Fruit fly (Drosophila melanogaster): Measurements from ENCODE around the gene pck.

The pck gene

DNA sequence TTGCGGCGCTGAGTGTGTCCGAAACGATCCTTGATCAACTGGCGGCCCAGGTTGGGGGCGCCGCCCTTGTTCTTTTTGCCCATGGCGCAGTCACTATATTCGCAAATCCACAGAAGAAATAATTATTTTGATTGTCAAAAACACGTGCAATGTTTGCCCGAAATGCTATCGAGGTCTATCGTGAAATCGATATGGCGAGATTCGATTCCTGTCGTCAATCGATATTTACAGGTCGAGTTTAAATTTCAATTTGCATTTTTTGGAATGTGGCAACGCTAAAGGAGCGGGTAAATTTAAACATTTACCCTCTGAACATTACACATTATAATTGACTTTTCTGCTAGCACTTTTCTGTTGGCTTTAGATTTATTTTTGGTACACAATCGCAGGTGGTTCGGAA is 6.4 kb upstream of the pck start, which contains the start of gene Ns3:
Gene Ns3 (minus strand): TSS at position 188 of the 400 bp plus-strand sequence.
- TF ChIP-seq usp (GFP tag; optimal IDR thresholded peaks at IDR 0.05) (no peak), sv (GFP tag; optimal IDR thresholded peaks at IDR 0.05) (no peak), rgr (GFP tag; optimal IDR thresholded peaks at IDR 0.05) (no peak), Rel (GFP tag; optimal IDR thresholded peaks at IDR 0.05) (no peak), Rel (tag; optimal IDR thresholded peaks at IDR 0.05) (no peak), Jra (GFP tag; optimal IDR thresholded peaks at IDR 0.05) (no peak), Sp1 (GFP tag; optimal IDR thresholded peaks at IDR 0.05) (no peak), woc (GFP tag; optimal IDR thresholded peaks at IDR 0.05) (no peak), dsf (GFP tag; optimal IDR thresholded peaks at IDR 0.05; ENCODE audit: borderline replicate concordance) (no peak), sage (GFP tag; optimal IDR thresholded peaks at IDR 0.05) (no peak), Hr83 (GFP tag; optimal IDR thresholded peaks at IDR 0.05; ENCODE audit: poor library complexity, severe bottlenecking) (no peak), Vsx2 (GFP tag; optimal IDR thresholded peaks at IDR 0.05; ENCODE audit: partially characterized antibody) (no peak), Myc (optimal IDR thresholded peaks at IDR 0.05) (no peak), foxo (GFP tag; optimal IDR thresholded peaks at IDR 0.05) (no peak), dmrt93B (GFP tag; optimal IDR thresholded peaks at IDR 0.05) (no peak), br (GFP tag; optimal IDR thresholded peaks at IDR 0.05) (no peak), h (GFP tag; optimal IDR thresholded peaks at IDR 0.05) (no peak), ey (GFP tag; optimal IDR thresholded peaks at IDR 0.05) (no peak), tai (GFP tag; optimal IDR thresholded peaks at IDR 0.05) (no peak)

DNA sequence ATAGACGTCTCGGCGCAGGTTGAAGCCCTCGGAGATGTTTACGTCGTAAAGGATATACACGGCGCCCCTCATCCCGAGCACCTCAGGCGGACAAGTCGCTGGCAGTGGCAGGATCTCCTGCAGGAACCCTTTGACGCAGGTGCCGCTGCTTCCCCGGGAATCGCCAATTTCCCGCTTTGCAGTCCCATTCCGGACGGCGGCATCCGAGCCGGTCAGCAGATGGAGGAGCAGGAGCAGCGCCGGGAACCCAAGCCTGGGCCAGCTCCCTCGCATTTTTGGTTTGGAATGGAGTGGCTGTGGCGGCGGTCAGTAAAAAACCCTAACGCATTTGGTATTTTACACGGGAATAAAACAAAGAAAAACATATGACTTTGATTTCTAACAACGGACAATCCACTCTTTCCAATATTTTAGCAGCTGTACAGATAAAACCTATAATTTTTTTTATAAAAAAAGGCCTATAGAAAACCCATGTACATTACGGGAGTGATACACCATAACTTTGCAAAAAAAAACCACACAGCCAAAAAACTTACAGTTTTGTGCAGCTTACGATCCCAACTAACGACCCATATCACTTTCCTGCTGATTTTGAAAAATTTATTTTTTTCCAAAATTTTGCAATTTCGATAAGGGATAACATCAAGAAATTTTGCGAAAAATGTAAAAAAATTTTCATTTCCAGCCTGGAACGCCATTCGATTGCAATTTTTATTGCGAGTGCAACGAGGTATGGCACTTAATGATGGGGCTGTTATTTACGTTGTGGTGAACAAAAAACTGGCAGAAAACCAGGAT is 4.6 kb upstream of the pck start, which contains the start of the genes O-fut2 and CG14777:
Gene O-fut2 (minus strand): TSS at position 290 of the 798 bp plus-strand sequence.
Gene CG14777 (plus strand): TSS at position 428 of the 798 bp plus-strand sequence.
- TF ChIP-seq lola (GFP tag; optimal IDR thresholded peaks at IDR 0.05): no peak
- no peak for TF ChIP-seq Abd-B (GFP tag; optimal IDR thresholded peaks at IDR 0.05)
- no peak for TF ChIP-seq CrebA (GFP tag; optimal IDR thresholded peaks at IDR 0.05; ENCODE audit: borderline replicate concordance)
- TF ChIP-seq ey (GFP tag; optimal IDR thresholded peaks at IDR 0.05): peak; percentile 66
- no peak for TF ChIP-seq tai (GFP tag; optimal IDR thresholded peaks at IDR 0.05)
- TF ChIP-seq OdsH (GFP tag; optimal IDR thresholded peaks at IDR 0.05): peak; percentile 35
- no peak for TF ChIP-seq foxo (GFP tag; optimal IDR thresholded peaks at IDR 0.05)
- no peak for TF ChIP-seq Hnf4 (GFP tag; optimal IDR thresholded peaks at IDR 0.05)
- TF ChIP-seq HLH106 (tag; optimal IDR thresholded peaks at IDR 0.05): peak; percentile 4
- no peak for TF ChIP-seq Vsx2 (GFP tag; optimal IDR thresholded peaks at IDR 0.05; ENCODE audit: partially characterized antibody)
- peak; percentile 30 for TF ChIP-seq h (GFP tag; optimal IDR thresholded peaks at IDR 0.05)
- TF ChIP-seq Mio (GFP tag; optimal IDR thresholded peaks at IDR 0.05): no peak
- no peak for TF ChIP-seq Myc (optimal IDR thresholded peaks at IDR 0.05)
- TF ChIP-seq Sp1 (GFP tag; optimal IDR thresholded peaks at IDR 0.05): no peak
- TF ChIP-seq fru (GFP tag; optimal IDR thresholded peaks at IDR 0.05): peak; percentile 37
- no peak for TF ChIP-seq woc (GFP tag; optimal IDR thresholded peaks at IDR 0.05)
- no peak for TF ChIP-seq Hr83 (GFP tag; optimal IDR thresholded peaks at IDR 0.05; ENCODE audit: poor library complexity, severe bottlenecking)
- TF ChIP-seq Hr78 (GFP tag; optimal IDR thresholded peaks at IDR 0.05): no peak
- peak; percentile 47 for TF ChIP-seq rgr (GFP tag; optimal IDR thresholded peaks at IDR 0.05)
- TF ChIP-seq jim (GFP tag; optimal IDR thresholded peaks at IDR 0.05): no peak
- no peak for TF ChIP-seq Jra (GFP tag; optimal IDR thresholded peaks at IDR 0.05)
- no peak for TF ChIP-seq sv (GFP tag; optimal IDR thresholded peaks at IDR 0.05)
- peak; percentile 44 for TF ChIP-seq psq (GFP tag; optimal IDR thresholded peaks at IDR 0.05)

DNA sequence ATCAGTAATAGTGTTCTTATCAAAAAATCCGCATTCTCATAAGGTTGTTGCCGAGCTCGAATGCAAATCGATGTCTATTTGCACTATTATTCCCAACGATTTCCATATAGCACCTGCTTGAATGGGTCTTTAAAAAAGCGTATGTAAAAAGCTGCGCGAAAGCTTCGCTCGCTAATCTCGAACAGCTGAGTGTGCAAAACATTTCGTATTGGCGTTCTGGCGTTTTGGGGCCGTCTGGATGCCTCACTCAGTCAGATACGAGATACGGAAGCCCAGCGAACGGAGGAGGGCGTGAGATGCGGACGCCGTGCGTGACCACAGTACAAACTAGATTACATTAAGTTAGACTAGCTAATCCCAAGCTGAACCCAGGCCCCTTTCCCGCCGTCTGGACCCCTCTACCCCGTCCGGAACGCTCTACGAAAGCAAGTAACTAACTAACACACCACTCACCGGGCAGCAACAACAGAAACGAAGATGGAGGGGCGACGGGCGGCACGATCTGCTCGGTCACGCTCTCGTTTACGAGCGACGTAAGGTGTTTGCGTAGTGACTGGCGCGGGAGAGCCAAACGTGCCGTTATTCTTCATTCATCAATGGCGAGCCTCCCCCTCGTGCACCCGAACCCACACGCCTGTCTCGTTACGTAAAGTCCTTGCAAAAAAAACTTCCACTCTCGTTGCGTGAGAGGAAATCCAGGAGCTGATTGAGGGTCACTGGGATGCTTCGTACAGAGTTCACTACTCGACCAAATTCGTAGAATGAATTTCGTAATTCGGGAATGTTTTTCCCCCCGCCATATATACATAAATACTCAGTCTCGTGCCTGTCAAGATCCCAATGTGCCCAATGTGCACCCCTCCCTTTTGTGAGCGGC is 3.7 kb upstream of the pck start:
- TF ChIP-seq Dfd (GFP tag; optimal IDR thresholded peaks at IDR 0.05) (no peak), CrebA (GFP tag; optimal IDR thresholded peaks at IDR 0.05; ENCODE audit: borderline replicate concordance) (no peak), Rel (GFP tag; optimal IDR thresholded peaks at IDR 0.05) (no peak), Rel (tag; optimal IDR thresholded peaks at IDR 0.05) (peak; percentile 51), h (GFP tag; optimal IDR thresholded peaks at IDR 0.05) (peak; percentile 4)

DNA sequence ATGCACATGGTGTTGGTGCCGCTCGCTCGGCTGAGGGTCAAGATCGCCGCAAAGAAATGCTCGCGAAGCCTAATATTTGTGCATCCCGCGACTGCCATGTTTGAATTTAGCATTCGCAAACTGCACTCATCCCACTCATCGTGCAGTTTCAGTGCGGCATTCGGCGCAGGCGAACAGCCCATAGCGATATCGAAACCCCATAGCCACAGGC is 3.2 kb upstream of the pck start, which contains the start of gene CG14778:
Gene CG14778 (plus strand): TSS at position 112 of the 211 bp plus-strand sequence.
- TF ChIP-seq Vsx2 (GFP tag; optimal IDR thresholded peaks at IDR 0.05; ENCODE audit: partially characterized antibody) (no peak), lola (GFP tag; optimal IDR thresholded peaks at IDR 0.05) (no peak), Hr78 (GFP tag; optimal IDR thresholded peaks at IDR 0.05) (no peak), psq (GFP tag; optimal IDR thresholded peaks at IDR 0.05) (no peak), Jra (GFP tag; optimal IDR thresholded peaks at IDR 0.05) (no peak), OdsH (GFP tag; optimal IDR thresholded peaks at IDR 0.05) (no peak), sage (GFP tag; optimal IDR thresholded peaks at IDR 0.05) (no peak), CrebA (GFP tag; optimal IDR thresholded peaks at IDR 0.05; ENCODE audit: borderline replicate concordance) (no peak), CG9705 (GFP tag; optimal IDR thresholded peaks at IDR 0.05) (no peak), CG32264 (GFP tag; optimal IDR thresholded peaks at IDR 0.05) (no peak), Rel (GFP tag; optimal IDR thresholded peaks at IDR 0.05) (no peak), Rel (tag; optimal IDR thresholded peaks at IDR 0.05) (no peak)

Data from whole organism, wandering third instar larva.